Worm (Caenorhabditis elegans): Measurements from ENCODE around the gene toc-1.

Gene toc-1

DNA sequence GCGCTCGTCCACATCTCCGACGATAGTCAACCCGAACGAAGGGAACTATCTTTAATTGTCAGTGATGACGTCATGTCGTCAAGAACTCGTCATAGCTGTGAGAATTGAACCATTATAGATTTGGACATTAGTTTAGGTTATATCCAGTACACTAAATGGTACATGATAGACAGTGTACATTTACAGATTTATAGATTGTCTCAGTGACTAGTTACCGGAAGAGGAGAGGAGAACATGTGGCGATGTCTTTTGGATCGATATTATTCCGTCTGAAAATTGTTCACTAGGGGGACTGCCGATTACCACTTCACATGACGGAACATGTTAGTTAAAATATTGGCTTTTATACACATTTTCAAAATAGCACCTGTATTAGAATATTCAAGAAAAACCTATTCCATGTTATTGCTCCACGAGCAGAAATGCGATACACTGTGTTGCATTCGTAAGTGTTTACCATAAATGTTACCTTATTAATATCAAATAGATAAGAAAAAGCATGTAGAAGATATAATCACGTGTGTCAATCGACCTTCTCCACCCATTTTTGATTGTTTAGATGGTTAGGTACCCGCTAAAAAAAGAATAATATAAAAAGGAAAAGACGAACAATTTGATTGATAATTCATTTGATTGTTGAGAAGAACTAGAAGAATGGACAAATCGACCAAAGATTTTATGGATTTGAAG is 7.7 kb upstream of the toc-1 start, which contains the start of gene ZC395.5:
TSS of gene ZC395.5 (plus strand) at position 632 of the 690 bp plus-strand sequence.
- no peak for TF ChIP-seq flt-1 (GFP tag; IDR thresholded peaks at IDR 0.05)
- TF ChIP-seq klf-2 (GFP tag; conservative IDR thresholded peaks at IDR 0.05): no peak
- no peak for TF ChIP-seq ztf-29 (GFP tag; IDR thresholded peaks at IDR 0.05)
- TF ChIP-seq cog-1 (tag; optimal IDR thresholded peaks at IDR 0.05): no peak
- TF ChIP-seq tab-1 (GFP tag; IDR thresholded peaks at IDR 0.05): no peak
- TF ChIP-seq T22C8.4 (GFP tag; IDR thresholded peaks at IDR 0.05): no peak
- TF ChIP-seq ref-1 (GFP tag; conservative IDR thresholded peaks at IDR 0.05): no peak
- TF ChIP-seq med-1 (GFP tag; optimal IDR thresholded peaks at IDR 0.05; ENCODE audit: insufficient read depth): no peak
- no peak for TF ChIP-seq ztf-23 (GFP tag; IDR thresholded peaks at IDR 0.05)

DNA sequence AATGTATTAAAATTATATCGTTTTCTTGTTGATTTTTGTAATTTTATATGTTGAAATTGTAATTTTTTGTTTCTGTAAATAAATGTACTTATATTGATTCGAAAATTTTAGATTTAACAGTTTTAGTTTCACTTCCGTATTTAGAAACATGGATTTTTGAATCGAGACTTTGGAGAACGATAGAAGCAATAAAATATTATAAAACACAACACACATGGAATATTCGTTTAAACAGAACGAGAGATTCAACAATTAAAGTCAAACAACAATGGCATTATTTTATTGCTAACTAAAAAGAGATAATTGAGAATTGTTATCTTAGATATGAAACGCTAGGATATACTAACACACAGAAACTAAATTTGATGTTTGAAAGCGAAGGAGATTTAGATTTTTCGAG is 6.6 kb upstream of the toc-1 start:
- TF ChIP-seq ztf-29 (GFP tag; IDR thresholded peaks at IDR 0.05): no peak
- TF ChIP-seq ztf-23 (GFP tag; IDR thresholded peaks at IDR 0.05): no peak
- no peak for TF ChIP-seq tab-1 (GFP tag; IDR thresholded peaks at IDR 0.05)

DNA sequence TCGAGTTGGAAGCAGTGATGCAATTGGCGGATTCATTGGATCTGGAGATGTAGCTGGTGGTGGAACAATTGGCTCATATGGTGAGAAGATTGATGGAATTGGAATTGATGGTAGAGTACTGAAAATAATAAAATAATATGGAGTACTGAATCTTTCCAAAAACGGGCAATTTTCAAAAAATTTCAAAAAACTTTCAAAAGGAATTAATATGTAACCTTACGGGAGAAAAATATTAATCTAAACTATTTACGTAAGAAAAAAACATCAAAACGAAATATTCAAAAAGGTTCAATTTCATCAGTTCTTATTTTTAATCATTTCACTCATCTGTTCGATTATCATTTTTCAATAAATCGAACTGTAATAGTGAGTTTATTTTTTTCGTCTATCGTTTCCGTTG is 5.2 kb upstream of the toc-1 start, which contains the start of gene ZC395.4:
TSS of gene ZC395.4 (plus strand) at position 301 of the 400 bp plus-strand sequence.
- TF ChIP-seq T22C8.4 (GFP tag; IDR thresholded peaks at IDR 0.05) (no peak), klf-2 (GFP tag; conservative IDR thresholded peaks at IDR 0.05) (no peak), ztf-29 (GFP tag; IDR thresholded peaks at IDR 0.05) (no peak)

DNA sequence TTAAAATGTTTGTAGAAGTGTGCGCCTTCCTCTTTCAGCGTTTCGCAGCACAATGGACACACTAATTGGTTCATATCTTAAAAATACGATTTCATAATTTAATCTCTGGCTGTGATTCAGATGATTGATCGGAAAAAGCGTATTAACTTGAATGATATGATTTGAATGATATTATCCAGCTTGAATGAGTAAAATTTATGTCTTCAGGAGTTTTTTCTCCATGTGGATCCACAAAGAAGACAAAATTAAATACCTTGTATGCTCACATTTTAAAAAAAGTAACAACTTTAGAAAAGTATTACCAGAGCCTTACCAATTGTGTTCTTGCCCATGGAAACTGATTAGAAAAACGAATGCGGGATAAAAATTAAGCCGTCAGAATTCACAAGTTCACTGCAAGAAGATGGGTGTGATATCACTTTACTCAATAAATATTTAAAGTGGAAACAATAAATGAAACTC is 1.6 kb upstream of the toc-1 start, which contains the start of gene ztf-8:
TSS of gene ztf-8 (minus strand) at position 76 of the 462 bp plus-strand sequence.
- TF ChIP-seq flt-1 (GFP tag; IDR thresholded peaks at IDR 0.05) (no peak), ztf-23 (GFP tag; IDR thresholded peaks at IDR 0.05) (no peak), klf-2 (GFP tag; conservative IDR thresholded peaks at IDR 0.05) (no peak), med-1 (GFP tag; optimal IDR thresholded peaks at IDR 0.05; ENCODE audit: insufficient read depth) (no peak), T22C8.4 (GFP tag; IDR thresholded peaks at IDR 0.05) (no peak), cog-1 (tag; optimal IDR thresholded peaks at IDR 0.05) (no peak), ztf-29 (GFP tag; IDR thresholded peaks at IDR 0.05) (no peak), ref-1 (GFP tag; conservative IDR thresholded peaks at IDR 0.05) (no peak), tab-1 (GFP tag; IDR thresholded peaks at IDR 0.05) (no peak)

DNA sequence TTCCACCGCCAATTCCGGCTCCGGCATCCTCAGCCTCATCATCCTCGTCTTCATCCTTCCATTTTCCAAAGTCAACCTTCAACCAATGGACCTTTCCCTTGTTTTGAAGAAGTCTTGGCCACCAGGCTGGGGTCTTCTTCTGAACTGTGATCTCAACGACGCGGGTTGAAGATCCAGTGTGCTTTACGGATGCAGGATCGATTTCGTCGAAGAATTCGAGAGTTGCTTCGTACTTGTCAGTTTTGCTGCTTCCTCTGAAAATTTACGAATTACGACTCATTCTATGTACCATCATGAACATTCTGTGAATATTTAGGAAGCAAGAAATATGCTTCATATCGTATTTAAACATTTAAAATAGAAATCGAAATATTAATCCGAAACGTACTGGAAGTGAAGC is 801 bp upstream of the toc-1 start:
- TF ChIP-seq tab-1 (GFP tag; IDR thresholded peaks at IDR 0.05) (no peak), klf-2 (GFP tag; conservative IDR thresholded peaks at IDR 0.05) (no peak), cog-1 (tag; optimal IDR thresholded peaks at IDR 0.05) (no peak), ztf-23 (GFP tag; IDR thresholded peaks at IDR 0.05) (no peak), ref-1 (GFP tag; conservative IDR thresholded peaks at IDR 0.05) (no peak), med-1 (GFP tag; optimal IDR thresholded peaks at IDR 0.05; ENCODE audit: insufficient read depth) (no peak), ztf-29 (GFP tag; IDR thresholded peaks at IDR 0.05) (no peak), T22C8.4 (GFP tag; IDR thresholded peaks at IDR 0.05) (no peak), flt-1 (GFP tag; IDR thresholded peaks at IDR 0.05) (no peak)

DNA sequence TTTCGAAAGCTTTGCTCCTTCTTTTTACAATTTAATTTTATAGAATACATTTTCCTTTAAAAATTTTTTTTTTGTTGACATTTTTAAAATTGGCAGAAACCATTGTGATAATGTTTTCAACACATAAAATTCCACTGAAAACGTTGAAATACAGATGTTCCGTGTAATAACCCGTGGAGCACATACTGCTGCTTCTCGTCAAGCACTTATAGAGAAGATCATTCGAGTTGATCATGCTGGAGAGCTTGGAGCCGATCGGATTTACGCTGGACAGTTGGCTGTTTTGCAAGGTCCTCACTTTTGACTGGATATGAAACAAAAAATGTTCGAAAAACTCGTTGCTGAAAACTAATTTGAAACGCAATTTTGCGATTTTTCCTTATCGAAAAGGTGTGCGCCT is 2.7 kb downstream of the toc-1 start, which contains the start of gene clk-1:
TSS of gene clk-1 (plus strand) at position 155 of the 400 bp plus-strand sequence.
- TF ChIP-seq T22C8.4 (GFP tag; IDR thresholded peaks at IDR 0.05) (no peak), med-1 (GFP tag; optimal IDR thresholded peaks at IDR 0.05; ENCODE audit: insufficient read depth) (no peak), cog-1 (tag; optimal IDR thresholded peaks at IDR 0.05) (no peak), ztf-29 (GFP tag; IDR thresholded peaks at IDR 0.05) (no peak), klf-2 (GFP tag; conservative IDR thresholded peaks at IDR 0.05) (no peak), ztf-23 (GFP tag; IDR thresholded peaks at IDR 0.05) (no peak), flt-1 (GFP tag; IDR thresholded peaks at IDR 0.05) (no peak), ref-1 (GFP tag; conservative IDR thresholded peaks at IDR 0.05) (no peak), tab-1 (GFP tag; IDR thresholded peaks at IDR 0.05) (no peak)

DNA sequence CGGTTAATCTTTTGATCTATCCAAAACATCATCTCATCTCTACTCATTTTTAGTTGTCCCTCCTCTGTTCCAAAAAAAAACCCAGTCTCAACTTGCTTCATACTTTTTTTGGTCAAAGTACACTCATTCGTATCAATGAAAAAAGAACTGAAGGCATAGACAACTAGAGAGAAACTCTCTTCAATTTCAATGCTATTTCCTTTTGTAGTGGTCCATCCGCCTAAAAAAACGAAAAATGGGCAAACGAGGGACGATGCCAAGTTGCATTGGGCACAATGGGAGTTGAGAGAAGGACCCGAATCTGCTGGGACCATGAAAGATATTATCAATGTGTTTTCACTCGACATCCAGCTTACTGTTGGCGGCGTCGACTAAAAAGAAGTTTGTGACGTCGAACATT is 5.2 kb downstream of the toc-1 start:
- no peak for TF ChIP-seq ztf-29 (GFP tag; IDR thresholded peaks at IDR 0.05)
- TF ChIP-seq med-1 (GFP tag; optimal IDR thresholded peaks at IDR 0.05; ENCODE audit: insufficient read depth): no peak
- TF ChIP-seq T22C8.4 (GFP tag; IDR thresholded peaks at IDR 0.05): no peak
- TF ChIP-seq tab-1 (GFP tag; IDR thresholded peaks at IDR 0.05): no peak
- no peak for TF ChIP-seq klf-2 (GFP tag; conservative IDR thresholded peaks at IDR 0.05)
- no peak for TF ChIP-seq ztf-23 (GFP tag; IDR thresholded peaks at IDR 0.05)
- no peak for TF ChIP-seq flt-1 (GFP tag; IDR thresholded peaks at IDR 0.05)
- no peak for TF ChIP-seq ref-1 (GFP tag; conservative IDR thresholded peaks at IDR 0.05)
- TF ChIP-seq cog-1 (tag; optimal IDR thresholded peaks at IDR 0.05): no peak

DNA sequence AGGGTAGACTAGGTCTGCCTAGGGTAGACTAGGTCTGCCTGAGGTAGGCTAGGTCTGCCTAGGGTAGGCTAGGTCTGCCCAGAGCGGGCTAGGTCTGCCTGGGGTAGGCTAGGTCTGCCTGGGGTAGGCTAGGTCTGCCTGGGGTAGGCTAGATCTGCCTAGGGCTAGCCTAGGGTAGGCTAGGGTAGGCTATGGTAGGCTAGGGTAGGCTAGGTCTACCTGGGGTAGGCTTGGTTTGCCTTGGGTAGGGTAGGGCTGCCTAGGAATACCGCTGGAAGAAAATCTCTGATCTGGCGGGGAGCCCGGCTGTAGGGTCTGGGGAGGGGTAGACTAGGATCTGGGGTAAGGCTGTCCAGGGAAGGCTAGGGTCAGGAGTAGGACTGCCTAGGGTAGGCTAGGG is 10.4 kb downstream of the toc-1 start:
- TF ChIP-seq T22C8.4 (GFP tag; IDR thresholded peaks at IDR 0.05): no peak
- no peak for TF ChIP-seq cog-1 (tag; optimal IDR thresholded peaks at IDR 0.05)
- no peak for TF ChIP-seq med-1 (GFP tag; optimal IDR thresholded peaks at IDR 0.05; ENCODE audit: insufficient read depth)
- 0 out of 2 replicates have a peak, but pooled peaks have one; percentile 54 for TF ChIP-seq tab-1 (GFP tag; IDR thresholded peaks at IDR 0.05)
- no peak for TF ChIP-seq ztf-29 (GFP tag; IDR thresholded peaks at IDR 0.05)

DNA sequence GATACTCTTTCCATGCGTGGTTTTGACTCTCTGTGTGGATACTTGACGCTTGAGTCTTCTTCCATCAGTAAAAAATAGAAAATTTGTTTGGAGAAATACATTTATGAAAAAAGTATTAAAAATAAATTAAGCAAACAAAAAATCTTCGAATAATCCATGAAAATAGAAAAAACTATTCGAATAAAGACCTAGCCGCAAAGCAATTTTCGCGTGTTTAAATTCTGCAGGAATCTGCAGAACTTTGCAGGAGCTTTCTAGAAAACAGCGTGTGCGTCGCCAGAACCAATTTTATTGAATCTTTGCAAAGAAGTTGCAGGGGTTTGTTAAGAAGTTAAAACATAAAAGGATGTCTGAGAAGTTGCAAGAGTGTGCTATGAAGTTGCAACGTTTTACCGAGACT is 11.2 kb downstream of the toc-1 start, which contains the start of gene ZC395.11:
TSS of gene ZC395.11 (minus strand) at position 101 of the 400 bp plus-strand sequence.
- TF ChIP-seq tab-1 (GFP tag; IDR thresholded peaks at IDR 0.05) (no peak), med-1 (GFP tag; optimal IDR thresholded peaks at IDR 0.05; ENCODE audit: insufficient read depth) (no peak), klf-2 (GFP tag; conservative IDR thresholded peaks at IDR 0.05) (no peak), cog-1 (tag; optimal IDR thresholded peaks at IDR 0.05) (no peak), T22C8.4 (GFP tag; IDR thresholded peaks at IDR 0.05) (no peak), ztf-23 (GFP tag; IDR thresholded peaks at IDR 0.05) (no peak), flt-1 (GFP tag; IDR thresholded peaks at IDR 0.05) (no peak), ztf-29 (GFP tag; IDR thresholded peaks at IDR 0.05) (no peak), ref-1 (GFP tag; conservative IDR thresholded peaks at IDR 0.05) (no peak)

DNA sequence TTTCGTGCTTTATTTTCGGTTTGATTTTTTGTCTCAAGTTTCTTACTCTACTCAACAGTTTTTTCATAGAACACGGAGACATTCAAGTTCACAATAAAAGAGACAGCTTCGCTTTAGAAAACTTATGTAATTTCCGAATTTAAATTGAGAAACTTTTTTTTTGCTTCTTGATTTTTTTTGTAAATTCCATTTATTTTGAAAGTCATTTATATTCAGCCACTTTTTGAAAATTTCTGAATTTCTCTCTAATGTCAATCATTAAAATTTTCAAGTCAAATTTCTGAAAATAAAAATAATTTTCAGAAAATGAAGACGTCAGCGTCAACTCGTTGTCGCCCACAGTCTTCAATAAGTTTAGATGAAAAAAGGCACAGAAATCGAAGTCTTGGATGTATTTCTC is 12.8 kb downstream of the toc-1 start, which contains the start of gene T15B12.1:
TSS of gene T15B12.1 (plus strand) at position 301 of the 400 bp plus-strand sequence.
- no peak for TF ChIP-seq T22C8.4 (GFP tag; IDR thresholded peaks at IDR 0.05)
- TF ChIP-seq ref-1 (GFP tag; conservative IDR thresholded peaks at IDR 0.05): no peak
- TF ChIP-seq med-1 (GFP tag; optimal IDR thresholded peaks at IDR 0.05; ENCODE audit: insufficient read depth): no peak
- TF ChIP-seq klf-2 (GFP tag; conservative IDR thresholded peaks at IDR 0.05): no peak
- TF ChIP-seq cog-1 (tag; optimal IDR thresholded peaks at IDR 0.05): no peak
- TF ChIP-seq ztf-23 (GFP tag; IDR thresholded peaks at IDR 0.05): no peak
- TF ChIP-seq ztf-29 (GFP tag; IDR thresholded peaks at IDR 0.05): no peak
- TF ChIP-seq flt-1 (GFP tag; IDR thresholded peaks at IDR 0.05): no peak
- TF ChIP-seq tab-1 (GFP tag; IDR thresholded peaks at IDR 0.05): no peak
